Fruit fly (Drosophila melanogaster) whole organism: ENCODE measurements around the gene CG3626.

Source experiments
- CG8478 ChIP-seq: fragments of >200 bp; optimal IDR thresholded peaks from 2 replicates; lab custom pipeline; 2018; ENCODE audit warnings: inconsistent platforms
- Dll ChIP-seq: fragments of >200 bp; optimal IDR thresholded peaks from 2 replicates; lab custom pipeline; 2017
- EcR ChIP-seq, 2 experiments: fragments of >200 bp; optimal IDR thresholded peaks; 2 replicates each; lab custom pipeline; 2017; ENCODE audit warnings: missing biosample characterization in 2 of 2, missing genetic modification characterization in 2 of 2, missing genetic modification reagents in 2 of 2
- usp ChIP-seq: fragments of >200 bp; optimal IDR thresholded peaks from 2 replicates; lab custom pipeline; 2017; ENCODE audit warnings: missing biosample characterization, missing genetic modification characterization, mixed read lengths

- TF ChIP-seq CG8478 (lab: Kevin White, UChicago) (no peak), usp (no peak), Dll (no peak), EcR (GFP tag; optimal IDR thresholded peaks at IDR 0.05; lab: Kevin White, UChicago) (no peak)
Measured at dm6 chrX:4412546-4412945, 46.3 kb downstream of the CG3626 start, which contains the start of gene bi.
